Worm (Caenorhabditis elegans) whole organism, L1 larva: ENCODE data around the gene srsx-6.

Source experiments
- C34B4.2 ChIP-seq: sonication (generic microtip); optimal IDR thresholded peaks from 2 replicates; lab custom pipeline; 2017; ENCODE audit warnings: mild to moderate bottlenecking, missing genetic modification characterization, missing compliant biosample characterization
- ceh-82 ChIP-seq, 3 experiments: fragments of 150-350 bp in 1 of 3; sonication (generic microtip) in 2 of 3; optimal IDR thresholded peaks; 2 replicates each; lab custom pipeline; 2014 to 2017; ENCODE audit warnings: missing biosample characterization in 3 of 3, missing genetic modification characterization in 3 of 3
- ceh-90 ChIP-seq: sonication (generic microtip); optimal IDR thresholded peaks from 2 replicates; lab custom pipeline; 2016; ENCODE audit warnings: missing genetic modification characterization, missing compliant biosample characterization
- fos-1 ChIP-seq: fragments of 150-350 bp; optimal IDR thresholded peaks from 2 replicates; lab custom pipeline; 2014; ENCODE audit warnings: missing biosample characterization, missing genetic modification characterization
- jun-1 ChIP-seq: fragments of 150-350 bp; optimal IDR thresholded peaks from 2 replicates; lab custom pipeline; 2014; ENCODE audit warnings: missing biosample characterization, missing genetic modification reagents, missing genetic modification characterization
- lin-14 ChIP-seq: fragments of 200-800 bp; sonication (Bioruptor generic); optimal IDR thresholded peaks from 2 replicates; lab custom pipeline; 2018; ENCODE audit warnings: mild to moderate bottlenecking, missing genetic modification characterization, moderate library complexity, missing compliant biosample characterization
- lir-3 ChIP-seq: sonication (generic microtip); optimal IDR thresholded peaks from 2 replicates; lab custom pipeline; 2016; ENCODE audit warnings: mild to moderate bottlenecking, missing genetic modification characterization, moderate library complexity, missing compliant biosample characterization; ENCODE audit not compliant: poor library complexity
- unc-62 ChIP-seq: fragments of 150-350 bp; optimal IDR thresholded peaks from 2 replicates; lab custom pipeline; 2014; ENCODE audit warnings: missing biosample characterization, missing genetic modification reagents, missing genetic modification characterization
- zip-4 ChIP-seq: fragments of 200-800 bp; sonication (Bioruptor generic); optimal IDR thresholded peaks from 2 replicates; lab custom pipeline; 2018; ENCODE audit warnings: mild to moderate bottlenecking, missing genetic modification characterization, moderate library complexity, missing compliant biosample characterization

DNA sequence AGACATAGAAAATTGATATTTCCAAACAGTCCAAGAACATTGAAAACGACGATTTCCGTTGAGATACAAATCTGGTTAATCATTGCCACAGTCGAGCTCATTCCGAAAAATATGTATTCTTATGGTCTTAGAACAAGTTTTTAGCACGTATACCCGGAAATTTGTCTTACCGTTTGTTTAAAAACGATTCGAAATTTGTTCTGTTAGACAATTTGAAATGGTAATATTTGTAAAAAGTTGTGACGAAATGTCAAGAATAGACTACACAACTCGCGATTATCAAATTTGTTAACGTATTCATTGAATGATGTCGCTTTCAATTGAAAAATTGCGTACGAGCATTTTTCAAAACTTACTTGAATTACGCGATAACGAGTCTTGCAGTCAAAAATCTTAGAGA is 10.3 kb downstream of the srsx-6 start, which contains the start of gene srsx-3:
- no peak for TF ChIP-seq ceh-90 (tag; lab: Kevin White, UChicago)
- TF ChIP-seq lir-3 (tag; lab: Kevin White, UChicago): no peak
- no peak for TF ChIP-seq zip-4 (GFP tag; lab: Kevin White, UChicago)
- TF ChIP-seq lin-14: no peak
- TF ChIP-seq ceh-82 (tag; optimal IDR thresholded peaks at IDR 0.05; lab: Kevin White, UChicago): no peak
- no peak for TF ChIP-seq jun-1 (tag; lab: Kevin White, UChicago)
- no peak for TF ChIP-seq unc-62
- no peak for TF ChIP-seq fos-1 (tag; lab: Kevin White, UChicago)
- no peak for TF ChIP-seq C34B4.2 (tag; lab: Kevin White, UChicago)
